Fruit fly (Drosophila melanogaster) whole organism, embryonic: ENCODE data around the gene dpr9.

Experiments used
- Adf1 ChIP-seq: fragments of 200-800 bp; sonication (Bioruptor generic); IDR thresholded peaks from 2 replicates; pipeline ENCODE4 v1.3.6; 2022; ENCODE audit warnings: missing biosample characterization, missing genetic modification characterization
- Bdp1 ChIP-seq: fragments of 200-800 bp; sonication (Bioruptor generic); optimal IDR thresholded peaks from 3 replicates; lab custom pipeline; 2016; ENCODE audit warnings: missing biosample characterization, missing genetic modification characterization
- CG10321 ChIP-seq: fragments of 200-800 bp; sonication (Bioruptor generic); IDR thresholded peaks from 2 replicates; pipeline ENCODE4 v1.3.6; 2022; ENCODE audit warnings: missing biosample characterization, missing genetic modification characterization
- CG10366 ChIP-seq: fragments of 200-800 bp; sonication (Bioruptor generic); IDR thresholded peaks from 2 replicates; pipeline ENCODE4 v1.3.6; 2022; ENCODE audit warnings: missing biosample characterization, missing genetic modification characterization
- CG10654 ChIP-seq: fragments of 200-800 bp; sonication (Bioruptor generic); optimal IDR thresholded peaks from 2 replicates; lab custom pipeline; 2016; ENCODE audit warnings: missing biosample characterization, missing genetic modification characterization
- CG14050 ChIP-seq: fragments of 200-800 bp; sonication (Bioruptor generic); IDR thresholded peaks from 3 replicates; pipeline ENCODE4 v1.3.6; 2022; ENCODE audit warnings: missing biosample characterization, missing genetic modification characterization
- CG1529 ChIP-seq: fragments of 200-800 bp; sonication (Bioruptor generic); optimal IDR thresholded peaks from 3 replicates; lab custom pipeline; 2018; ENCODE audit warnings: missing biosample characterization, missing genetic modification characterization
- CG16779 ChIP-seq: fragments of 200-800 bp; sonication (Bioruptor generic); IDR thresholded peaks from 2 replicates; pipeline ENCODE4 v1.3.6; 2022; ENCODE audit warnings: missing biosample characterization, missing genetic modification characterization
- CG30431 ChIP-seq: fragments of 200-800 bp; sonication (Bioruptor generic); optimal IDR thresholded peaks from 2 replicates; lab custom pipeline; 2017; ENCODE audit warnings: missing biosample characterization, missing genetic modification characterization
- CG34422 ChIP-seq: fragments of 200-800 bp; sonication (Bioruptor generic); IDR thresholded peaks from 3 replicates; pipeline ENCODE4 v1.3.6; 2022; ENCODE audit warnings: missing biosample characterization, missing genetic modification characterization
- CG4424 ChIP-seq: fragments of 200-800 bp; sonication (Bioruptor generic); optimal IDR thresholded peaks from 3 replicates; lab custom pipeline; 2016; ENCODE audit warnings: missing biosample characterization, missing genetic modification characterization
- CG6254 ChIP-seq: fragments of 200-800 bp; sonication (Bioruptor generic); optimal IDR thresholded peaks from 3 replicates; lab custom pipeline; 2017; ENCODE audit warnings: mild to moderate bottlenecking, missing biosample characterization, missing genetic modification reagents, missing genetic modification characterization
- CG6272 ChIP-seq: fragments of 200-800 bp; sonication (Bioruptor generic); IDR thresholded peaks from 2 replicates; pipeline ENCODE4 v1.3.6; 2022; ENCODE audit warnings: missing biosample characterization, missing genetic modification characterization
- CG6791 ChIP-seq: fragments of 200-800 bp; sonication (Bioruptor generic); IDR thresholded peaks from 3 replicates; pipeline ENCODE4 v1.3.6; 2022; ENCODE audit warnings: missing biosample characterization, missing genetic modification characterization; ENCODE audit not compliant: partially characterized antibody
- CG7556 ChIP-seq: fragments of 200-800 bp; sonication (Bioruptor generic); optimal IDR thresholded peaks from 2 replicates; lab custom pipeline; 2017; ENCODE audit warnings: missing biosample characterization, mild to moderate bottlenecking, missing genetic modification characterization
- Camta ChIP-seq: fragments of 200-800 bp; sonication (Bioruptor generic); optimal IDR thresholded peaks from 2 replicates; lab custom pipeline; 2016; ENCODE audit warnings: missing biosample characterization, missing genetic modification characterization
- D ChIP-seq, 2 experiments: fragments of 200-800 bp in 1 of 2; fragments of >200 bp in 1 of 2; sonication (Bioruptor generic) in 1 of 2; optimal IDR thresholded peaks; 2 replicates in 1 of 2; 3 replicates in 1 of 2; lab custom pipeline; 2017; ENCODE audit warnings: mild to moderate bottlenecking in 1 of 2, missing biosample characterization in 1 of 2, missing genetic modification characterization in 1 of 2, missing genetic modification reagents in 1 of 2
- Dbx ChIP-seq: fragments of 200-800 bp; sonication (Bioruptor generic); IDR thresholded peaks from 3 replicates; pipeline ENCODE4 v1.3.6; 2022; ENCODE audit warnings: missing biosample characterization, missing genetic modification characterization
- Dek ChIP-seq: fragments of 200-800 bp; sonication (Bioruptor generic); optimal IDR thresholded peaks from 3 replicates; lab custom pipeline; 2019; ENCODE audit warnings: missing biosample characterization, mild to moderate bottlenecking, missing genetic modification characterization, moderate library complexity
- ERR ChIP-seq: fragments of 200-800 bp; sonication (Bioruptor generic); optimal IDR thresholded peaks from 2 replicates; lab custom pipeline; 2016; ENCODE audit warnings: missing biosample characterization, missing genetic modification characterization
- Eip74EF ChIP-seq, 2 experiments: fragments of 200-800 bp in 1 of 2; fragments of >200 bp in 1 of 2; sonication (Bioruptor generic) in 1 of 2; optimal IDR thresholded peaks; 2 replicates each; lab custom pipeline; 2017 to 2019; ENCODE audit warnings: missing biosample characterization in 2 of 2, missing genetic modification characterization in 2 of 2, mild to moderate bottlenecking in 1 of 2, moderate library complexity in 1 of 2
- NfI ChIP-seq: fragments of 200-800 bp; sonication (Bioruptor generic); optimal IDR thresholded peaks from 3 replicates; lab custom pipeline; 2018; ENCODE audit warnings: missing biosample characterization, mild to moderate bottlenecking, missing genetic modification characterization, moderate library complexity
- Ptx1 ChIP-seq: fragments of 200-800 bp; sonication (Bioruptor generic); IDR thresholded peaks from 2 replicates; pipeline ENCODE4 v1.3.6; 2022; ENCODE audit warnings: missing biosample characterization, missing genetic modification characterization
- ac ChIP-seq: fragments of 200-800 bp; sonication (Bioruptor generic); optimal IDR thresholded peaks from 3 replicates; lab custom pipeline; 2017; ENCODE audit warnings: missing biosample characterization, mild to moderate bottlenecking, missing genetic modification characterization
- cad ChIP-seq: fragments of >200 bp; optimal IDR thresholded peaks from 2 replicates; lab custom pipeline; 2017; ENCODE audit warnings: missing biosample characterization, missing genetic modification characterization
- chinmo ChIP-seq: fragments of 200-800 bp; sonication (Bioruptor generic); IDR thresholded peaks from 4 replicates; pipeline ENCODE4 v1.3.6; 2022; ENCODE audit warnings: missing biosample characterization, missing genetic modification characterization; ENCODE audit not compliant: partially characterized antibody
- chn ChIP-seq: fragments of 200-800 bp; sonication (Bioruptor generic); optimal IDR thresholded peaks from 2 replicates; lab custom pipeline; 2016; ENCODE audit warnings: missing biosample characterization, missing genetic modification characterization
- crol ChIP-seq: fragments of 200-800 bp; sonication (Bioruptor generic); IDR thresholded peaks from 2 replicates; pipeline ENCODE4 v1.3.6; 2022; ENCODE audit warnings: missing biosample characterization, missing genetic modification characterization
- da ChIP-seq: fragments of 200-800 bp; sonication (Bioruptor generic); optimal IDR thresholded peaks from 2 replicates; lab custom pipeline; 2016; ENCODE audit warnings: missing biosample characterization, missing genetic modification characterization
- dysf ChIP-seq: fragments of 200-800 bp; sonication (Bioruptor generic); IDR thresholded peaks from 3 replicates; pipeline ENCODE4 v1.3.6; 2022; ENCODE audit warnings: missing biosample characterization, missing genetic modification characterization
- fd102C ChIP-seq: fragments of 200-800 bp; sonication (Bioruptor generic); optimal IDR thresholded peaks from 2 replicates; lab custom pipeline; 2018; ENCODE audit warnings: missing biosample characterization, mild to moderate bottlenecking, missing genetic modification characterization, moderate library complexity
- fd3F ChIP-seq: fragments of 200-800 bp; sonication (Bioruptor generic); optimal IDR thresholded peaks from 2 replicates; lab custom pipeline; 2018; ENCODE audit warnings: missing biosample characterization, mild to moderate bottlenecking, missing genetic modification characterization, moderate library complexity
- gt ChIP-seq: fragments of 200-800 bp; sonication (Bioruptor generic); IDR thresholded peaks from 2 replicates; pipeline ENCODE4 v1.3.6; 2022; ENCODE audit warnings: missing biosample characterization, missing genetic modification characterization
- hbn ChIP-seq: fragments of 200-800 bp; sonication (Bioruptor generic); IDR thresholded peaks from 2 replicates; pipeline ENCODE4 v1.3.6; 2022; ENCODE audit warnings: missing biosample characterization, missing genetic modification characterization; ENCODE audit not compliant: partially characterized antibody
- lbe ChIP-seq: fragments of 200-800 bp; sonication (Bioruptor generic); optimal IDR thresholded peaks from 2 replicates; lab custom pipeline; 2016; ENCODE audit warnings: missing biosample characterization, mild to moderate bottlenecking, missing genetic modification characterization
- lmd ChIP-seq: fragments of 200-800 bp; sonication (Bioruptor generic); IDR thresholded peaks from 2 replicates; pipeline ENCODE4 v1.3.6; 2022; ENCODE audit warnings: missing biosample characterization, missing genetic modification characterization
- mirr ChIP-seq: fragments of 200-800 bp; sonication (Bioruptor generic); optimal IDR thresholded peaks from 3 replicates; lab custom pipeline; 2018; ENCODE audit warnings: missing biosample characterization, mild to moderate bottlenecking, missing genetic modification characterization
- nau ChIP-seq: fragments of 200-800 bp; sonication (Bioruptor generic); optimal IDR thresholded peaks from 3 replicates; lab custom pipeline; 2017; ENCODE audit warnings: missing biosample characterization, mild to moderate bottlenecking, missing genetic modification characterization, missing genetic modification reagents
- otp ChIP-seq: fragments of 200-800 bp; sonication (Bioruptor generic); IDR thresholded peaks from 3 replicates; pipeline ENCODE4, ENCODE4 v1.3.6; 2022; ENCODE audit warnings: missing biosample characterization, missing genetic modification characterization
- pho ChIP-seq: fragments of 200-800 bp; sonication (Bioruptor generic); optimal IDR thresholded peaks from 2 replicates; lab custom pipeline; 2016; ENCODE audit warnings: missing biosample characterization, missing genetic modification characterization
- sd ChIP-seq: fragments of 200-800 bp; sonication (Bioruptor generic); optimal IDR thresholded peaks from 3 replicates; lab custom pipeline; 2018; ENCODE audit warnings: missing biosample characterization, mild to moderate bottlenecking, missing genetic modification characterization, moderate library complexity
- sens ChIP-seq: fragments of 200-800 bp; sonication (Bioruptor generic); peaks from one replicate; lab custom pipeline; 2016; ENCODE audit warnings: missing biosample characterization, missing genetic modification characterization
- sob ChIP-seq: fragments of 200-800 bp; sonication (Bioruptor generic); IDR thresholded peaks from 2 replicates; pipeline ENCODE4 v1.3.6; 2022; ENCODE audit warnings: missing biosample characterization, missing genetic modification characterization
- tgo ChIP-seq: fragments of 200-800 bp; sonication (Bioruptor generic); IDR thresholded peaks from 3 replicates; pipeline ENCODE4 v1.3.6; 2022; ENCODE audit warnings: missing biosample characterization, missing genetic modification characterization
- tll ChIP-seq, 2 experiments: fragments of 200-800 bp in 1 of 2; fragments of >200 bp in 1 of 2; sonication (Bioruptor generic) in 1 of 2; optimal IDR thresholded peaks; 2 replicates each; lab custom pipeline; 2017 to 2019; ENCODE audit warnings: missing biosample characterization in 2 of 2, missing genetic modification characterization in 2 of 2, mild to moderate bottlenecking in 1 of 2, moderate library complexity in 1 of 2
- vvl ChIP-seq: fragments of 200-800 bp; sonication (Bioruptor generic); IDR thresholded peaks from 2 replicates; pipeline ENCODE4 v1.3.6; 2022; ENCODE audit warnings: missing biosample characterization, missing genetic modification characterization
- wek ChIP-seq: fragments of 200-800 bp; sonication (Bioruptor generic); optimal IDR thresholded peaks from 3 replicates; lab custom pipeline; 2018; ENCODE audit warnings: missing biosample characterization, mild to moderate bottlenecking, missing genetic modification characterization, moderate library complexity
- wor ChIP-seq: fragments of 200-800 bp; sonication (Bioruptor generic); IDR thresholded peaks from 2 replicates; pipeline ENCODE4 v1.3.6; 2022; ENCODE audit warnings: missing biosample characterization, missing genetic modification characterization
- zf30C ChIP-seq: fragments of 200-800 bp; sonication (Bioruptor generic); optimal IDR thresholded peaks from 3 replicates; lab custom pipeline; 2018; ENCODE audit warnings: missing biosample characterization, mild to moderate bottlenecking, missing genetic modification characterization

dpr9 gene

DNA sequence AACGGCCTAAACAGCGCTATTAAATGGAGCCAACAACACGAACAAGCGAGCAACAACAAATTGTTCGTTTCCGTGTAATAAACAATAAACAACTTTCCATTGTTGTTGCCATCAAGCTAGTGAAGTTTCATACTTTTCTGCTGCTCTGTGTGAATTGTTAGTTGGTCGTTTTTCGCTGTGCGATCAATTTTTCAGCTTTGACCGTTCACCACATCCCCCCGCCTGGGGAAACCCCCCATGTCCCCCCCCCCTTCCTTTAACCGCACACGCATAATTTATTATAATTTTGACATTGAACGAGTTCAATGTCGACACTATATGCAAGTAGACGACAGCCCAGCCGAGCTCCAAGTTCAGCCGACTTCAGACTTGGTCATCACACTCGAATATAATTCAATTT, 10.0 kb upstream of the dpr9 start:
- TF ChIP-seq ac (GFP tag; lab: Kevin White, UChicago) (no peak), D (optimal IDR thresholded peaks at IDR 0.05; lab: Kevin White, UChicago) (no peak), D (GFP tag; optimal IDR thresholded peaks at IDR 0.05; lab: Kevin White, UChicago) (no peak), tll (GFP tag; optimal IDR thresholded peaks at IDR 0.05; lab: Kevin White, UChicago) (no peak), Dek (tag; lab: Kevin White, UChicago) (no peak), hbn (no peak), vvl (GFP tag; lab: Robert Waterston, UW) (peak; percentile 53), ERR (no peak), fd102C (no peak), chinmo (GFP tag; lab: Robert Waterston, UW) (peak; percentile 85; the same call in 3 of the 4 replicates), wor (GFP tag; lab: Robert Waterston, UW) (no peak), Eip74EF (GFP tag; optimal IDR thresholded peaks at IDR 0.05; lab: Kevin White, UChicago) (peak in 1 of 2 experiments; percentile 37), crol (GFP tag; lab: Robert Waterston, UW) (peak; percentile 78), otp (GFP tag; lab: Robert Waterston, UW) (no peak), CG1529 (GFP tag; lab: Kevin White, UChicago) (no peak), nau (GFP tag; lab: Kevin White, UChicago) (no peak)

DNA sequence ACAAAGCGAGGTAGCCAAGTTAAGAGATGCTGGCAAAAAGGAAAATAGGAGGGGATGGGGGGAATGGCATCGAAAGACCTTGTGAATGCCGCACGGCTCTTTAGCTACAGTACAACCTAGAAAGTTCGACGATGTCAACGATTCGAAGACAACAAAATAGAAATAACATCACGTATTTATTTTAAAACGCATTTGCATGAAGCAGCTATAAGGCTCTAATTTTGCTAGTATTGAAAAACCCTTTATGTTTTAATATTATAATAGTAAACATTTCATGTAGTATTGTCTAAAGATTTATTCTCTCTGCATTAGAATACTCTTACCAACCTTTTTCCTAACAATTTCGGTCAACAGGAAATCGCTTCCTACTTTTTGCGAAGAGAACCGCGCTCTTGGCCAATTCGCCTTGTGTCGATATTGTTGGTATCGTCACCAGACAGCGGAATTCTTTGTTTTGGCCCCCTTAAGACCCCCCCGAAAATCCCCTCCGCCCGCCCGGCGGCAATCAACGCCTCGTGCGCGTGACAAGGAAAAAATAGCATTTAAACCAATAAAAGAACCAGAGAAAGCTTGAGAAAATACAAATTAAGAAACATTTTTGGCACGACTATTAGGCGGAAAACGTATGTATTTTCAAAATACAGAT, 7.6 kb upstream of the dpr9 start:
- TF ChIP-seq sens (peak; percentile 16), zf30C (GFP tag; lab: Kevin White, UChicago) (no peak), sd (tag; lab: Kevin White, UChicago) (peak; percentile 65), nau (GFP tag; lab: Kevin White, UChicago) (no peak), cad (GFP tag; lab: Kevin White, UChicago) (no peak), Ptx1 (GFP tag; lab: Robert Waterston, UW) (peak; percentile 40; the same call in 1 of the 2 replicates), gt (GFP tag; lab: Robert Waterston, UW) (no peak), CG14050 (no peak), mirr (GFP tag; lab: Kevin White, UChicago) (no peak), CG30431 (GFP tag; lab: Kevin White, UChicago) (no peak), dysf (peak; percentile 50; the same call in 1 of the 3 replicates), CG7556 (GFP tag; lab: Kevin White, UChicago) (no peak), Bdp1 (GFP tag; lab: Kevin White, UChicago) (no peak), Dbx (GFP tag; lab: Robert Waterston, UW) (0 out of 3 replicates have a peak, but pooled peaks have one; percentile 34), CG10366 (GFP tag; lab: Robert Waterston, UW) (no peak), CG6791 (GFP tag; lab: Robert Waterston, UW) (no peak), crol (GFP tag; lab: Robert Waterston, UW) (peak; percentile 62), Adf1 (GFP tag; lab: Robert Waterston, UW) (no peak), da (no peak), CG6254 (no peak), CG10654 (no peak), wek (GFP tag; lab: Kevin White, UChicago) (no peak), CG4424 (GFP tag; lab: Kevin White, UChicago) (no peak), tgo (no peak; the same call in 2 of the 3 replicates), NfI (GFP tag; lab: Kevin White, UChicago) (no peak), chn (GFP tag; lab: Kevin White, UChicago) (no peak), CG16779 (GFP tag; lab: Robert Waterston, UW) (no peak), pho (GFP tag; lab: Kevin White, UChicago) (no peak), CG6272 (GFP tag; lab: Robert Waterston, UW) (no peak), fd3F (GFP tag; lab: Kevin White, UChicago) (no peak), lbe (GFP tag; lab: Kevin White, UChicago) (no peak), lmd (peak; percentile 38; the same call in 1 of the 2 replicates), Camta (GFP tag; lab: Kevin White, UChicago) (no peak), sob (GFP tag; lab: Robert Waterston, UW) (no peak), CG34422 (GFP tag; lab: Robert Waterston, UW) (no peak), CG10321 (GFP tag; lab: Robert Waterston, UW) (no peak)
